Fruit fly (Drosophila melanogaster) whole organism, embryonic: ENCODE results near the gene Sfp33A3.

Experiments
- CG10147 ChIP-seq: fragments of 200-800 bp; sonication (Bioruptor generic); optimal IDR thresholded peaks from 2 replicates; lab custom pipeline; 2019; ENCODE audit warnings: missing biosample characterization, mild to moderate bottlenecking, missing genetic modification characterization, moderate library complexity
- CG10274 ChIP-seq: fragments of 200-800 bp; sonication (Bioruptor generic); optimal IDR thresholded peaks from 3 replicates; lab custom pipeline; 2017; ENCODE audit warnings: missing biosample characterization, mild to moderate bottlenecking, missing genetic modification characterization
- CG10321 ChIP-seq: fragments of 200-800 bp; sonication (Bioruptor generic); IDR thresholded peaks from 2 replicates; pipeline ENCODE4 v1.3.6; 2022; ENCODE audit warnings: missing biosample characterization, missing genetic modification characterization
- CG11085 ChIP-seq: fragments of 200-800 bp; sonication (Bioruptor generic); IDR thresholded peaks from 2 replicates; pipeline ENCODE4 v1.3.6; 2022; ENCODE audit warnings: missing biosample characterization, missing genetic modification characterization
- CG11247 ChIP-seq: fragments of 200-800 bp; sonication (Bioruptor generic); IDR thresholded peaks from 2 replicates; pipeline ENCODE4 v1.3.6; 2022; ENCODE audit warnings: missing biosample characterization, missing genetic modification characterization
- CG13624 ChIP-seq: fragments of 200-800 bp; sonication (Bioruptor generic); optimal IDR thresholded peaks from 2 replicates; lab custom pipeline; 2016; ENCODE audit warnings: missing biosample characterization, missing genetic modification characterization
- CG13894 ChIP-seq: fragments of 200-800 bp; sonication (Bioruptor generic); optimal IDR thresholded peaks from 3 replicates; lab custom pipeline; 2018; ENCODE audit warnings: missing biosample characterization, mild to moderate bottlenecking, missing genetic modification characterization, moderate library complexity
- CG15514 ChIP-seq: fragments of 200-800 bp; sonication (Bioruptor generic); optimal IDR thresholded peaks from 3 replicates; lab custom pipeline; 2017; ENCODE audit warnings: missing biosample characterization, missing genetic modification characterization, mild to moderate bottlenecking, moderate library complexity, missing genetic modification reagents
- CG15601 ChIP-seq: fragments of 200-800 bp; sonication (Bioruptor generic); optimal IDR thresholded peaks from 3 replicates; lab custom pipeline; 2019; ENCODE audit warnings: missing biosample characterization, mild to moderate bottlenecking, missing genetic modification characterization, moderate library complexity
- CG18476 ChIP-seq: fragments of 200-800 bp; sonication (Bioruptor generic); optimal IDR thresholded peaks from 2 replicates; lab custom pipeline; 2016; ENCODE audit warnings: missing biosample characterization, mild to moderate bottlenecking, missing genetic modification characterization
- CG2120 ChIP-seq: fragments of 200-800 bp; sonication (Bioruptor generic); optimal IDR thresholded peaks from 3 replicates; lab custom pipeline; 2016; ENCODE audit warnings: missing biosample characterization, missing genetic modification characterization
- CG31388 ChIP-seq: fragments of 200-800 bp; sonication (Bioruptor generic); optimal IDR thresholded peaks from 2 replicates; lab custom pipeline; 2016; ENCODE audit warnings: missing biosample characterization, missing genetic modification characterization
- CG3838 ChIP-seq: fragments of 200-800 bp; sonication (Bioruptor generic); optimal IDR thresholded peaks from 3 replicates; lab custom pipeline; 2016; ENCODE audit warnings: missing biosample characterization, missing genetic modification characterization
- CG4854 ChIP-seq: fragments of 200-800 bp; sonication (Bioruptor generic); optimal IDR thresholded peaks from 2 replicates; lab custom pipeline; 2016; ENCODE audit warnings: missing biosample characterization, missing genetic modification characterization, inconsistent platforms
- CG7928 ChIP-seq: fragments of 200-800 bp; sonication (Bioruptor generic); optimal IDR thresholded peaks from 2 replicates; lab custom pipeline; 2017; ENCODE audit warnings: missing biosample characterization, mild to moderate bottlenecking, missing genetic modification characterization
- CG7987 ChIP-seq: fragments of 200-800 bp; sonication (Bioruptor generic); optimal IDR thresholded peaks from 2 replicates; lab custom pipeline; 2018; ENCODE audit warnings: missing biosample characterization, mild to moderate bottlenecking, missing genetic modification characterization, moderate library complexity
- Dbx ChIP-seq: fragments of 200-800 bp; sonication (Bioruptor generic); IDR thresholded peaks from 3 replicates; pipeline ENCODE4 v1.3.6; 2022; ENCODE audit warnings: missing biosample characterization, missing genetic modification characterization
- Ets65A ChIP-seq: fragments of 200-800 bp; sonication (Bioruptor generic); peaks from one replicate; lab custom pipeline; 2016; ENCODE audit warnings: missing biosample characterization, missing genetic modification characterization
- HmgZ ChIP-seq: fragments of 200-800 bp; sonication (Bioruptor generic); optimal IDR thresholded peaks from 2 replicates; lab custom pipeline; 2018; ENCODE audit warnings: missing biosample characterization, mild to moderate bottlenecking, missing genetic modification characterization
- Hr39 ChIP-seq: fragments of >200 bp; optimal IDR thresholded peaks from 2 replicates; lab custom pipeline; 2017
- Mes4 ChIP-seq: fragments of 200-800 bp; sonication (Bioruptor generic); optimal IDR thresholded peaks from 2 replicates; lab custom pipeline; 2016; ENCODE audit warnings: missing biosample characterization, missing genetic modification characterization
- Mrtf ChIP-seq: fragments of 200-800 bp; sonication (Bioruptor generic); IDR thresholded peaks from 3 replicates; pipeline ENCODE4 v1.3.6; 2022; ENCODE audit warnings: missing biosample characterization, missing genetic modification characterization
- Nf-YC ChIP-seq: fragments of 200-800 bp; optimal IDR thresholded peaks from 3 replicates; lab custom pipeline; 2019; ENCODE audit warnings: missing biosample characterization, mild to moderate bottlenecking, missing genetic modification characterization, moderate library complexity
- Sry-β ChIP-seq: fragments of 200-800 bp; sonication (Bioruptor generic); optimal IDR thresholded peaks from 2 replicates; lab custom pipeline; 2018; ENCODE audit warnings: missing biosample characterization, mild to moderate bottlenecking, missing genetic modification characterization, moderate library complexity
- TFAM ChIP-seq: fragments of 200-800 bp; sonication (Bioruptor generic); optimal IDR thresholded peaks from 2 replicates; lab custom pipeline; 2017; ENCODE audit warnings: missing biosample characterization, missing genetic modification characterization, inconsistent platforms
- al ChIP-seq: fragments of 200-800 bp; sonication (Bioruptor generic); IDR thresholded peaks from 2 replicates; pipeline ENCODE4 v1.3.6; 2022; ENCODE audit warnings: missing biosample characterization, missing genetic modification characterization
- ase ChIP-seq: fragments of 200-800 bp; sonication (Bioruptor generic); IDR thresholded peaks from 3 replicates; pipeline ENCODE4 v1.3.6; 2022; ENCODE audit warnings: missing biosample characterization, missing genetic modification characterization
- bbx ChIP-seq: fragments of 200-800 bp; sonication (Bioruptor generic); IDR thresholded peaks from 2 replicates; pipeline ENCODE4 v1.3.6; 2022; ENCODE audit warnings: missing biosample characterization, missing genetic modification characterization; ENCODE audit not compliant: partially characterized antibody
- danr ChIP-seq: fragments of 200-800 bp; sonication (Bioruptor generic); IDR thresholded peaks from 2 replicates; pipeline ENCODE4 v1.3.6; 2022; ENCODE audit warnings: missing biosample characterization, missing genetic modification characterization
- fd102C ChIP-seq: fragments of 200-800 bp; sonication (Bioruptor generic); optimal IDR thresholded peaks from 2 replicates; lab custom pipeline; 2018; ENCODE audit warnings: missing biosample characterization, mild to moderate bottlenecking, missing genetic modification characterization, moderate library complexity
- gem ChIP-seq: fragments of 200-800 bp; sonication (Bioruptor generic); optimal IDR thresholded peaks from 2 replicates; lab custom pipeline; 2019; ENCODE audit warnings: missing biosample characterization, mild to moderate bottlenecking, missing genetic modification characterization, moderate library complexity
- gt ChIP-seq: fragments of 200-800 bp; sonication (Bioruptor generic); IDR thresholded peaks from 2 replicates; pipeline ENCODE4 v1.3.6; 2022; ENCODE audit warnings: missing biosample characterization, missing genetic modification characterization
- hth ChIP-seq: fragments of >200 bp; optimal IDR thresholded peaks from 2 replicates; lab custom pipeline; 2017; ENCODE audit warnings: inconsistent platforms
- maf-S ChIP-seq: fragments of 200-800 bp; sonication (Bioruptor generic); optimal IDR thresholded peaks from 2 replicates; lab custom pipeline; 2016; ENCODE audit warnings: missing biosample characterization, missing genetic modification characterization
- sqz ChIP-seq: fragments of 200-800 bp; sonication (Bioruptor generic); optimal IDR thresholded peaks from 3 replicates; lab custom pipeline; 2018; ENCODE audit warnings: missing biosample characterization, mild to moderate bottlenecking, missing genetic modification characterization
- tin ChIP-seq: fragments of 200-800 bp; sonication (Bioruptor generic); optimal IDR thresholded peaks from 3 replicates; lab custom pipeline; 2016; ENCODE audit warnings: missing biosample characterization, missing genetic modification characterization
- trem ChIP-seq: fragments of 200-800 bp; optimal IDR thresholded peaks from 3 replicates; lab custom pipeline; 2019; ENCODE audit warnings: missing biosample characterization, mild to moderate bottlenecking, missing genetic modification characterization, moderate library complexity
- trh ChIP-seq: fragments of 200-800 bp; sonication (Bioruptor generic); optimal IDR thresholded peaks from 2 replicates; lab custom pipeline; 2016; ENCODE audit warnings: missing biosample characterization, missing genetic modification characterization

The Sfp33A3 gene

DNA sequence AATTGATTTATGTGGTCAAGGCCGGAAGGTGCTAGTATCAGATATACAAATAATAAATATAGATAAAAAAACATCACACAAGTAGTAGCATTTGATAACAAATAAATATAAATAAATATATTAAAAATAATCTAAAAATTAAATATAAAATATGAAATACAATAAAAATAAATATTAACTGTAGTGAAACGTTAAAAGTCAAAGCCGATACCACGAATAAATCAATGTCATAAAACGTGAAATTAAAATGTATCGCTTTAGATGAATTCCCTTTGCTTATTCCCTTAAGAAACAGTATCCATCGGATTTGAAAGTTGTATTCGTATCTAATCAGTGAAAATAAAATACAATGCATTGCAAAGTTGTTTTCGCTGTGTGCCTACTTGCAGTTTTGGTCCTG lies 5.4 kb upstream of the Sfp33A3 start, which contains the start of gene CG45012:
Gene CG45012, plus strand, starts transcription at position 301 of the 400 bp plus-strand sequence.
- TF ChIP-seq Sry-β (GFP tag; lab: Kevin White, UChicago) (no peak), danr (GFP tag; lab: Robert Waterston, UW) (no peak), Nf-YC (no peak), TFAM (GFP tag; lab: Kevin White, UChicago) (no peak), Mes4 (no peak), CG10321 (GFP tag; lab: Robert Waterston, UW) (no peak)

DNA sequence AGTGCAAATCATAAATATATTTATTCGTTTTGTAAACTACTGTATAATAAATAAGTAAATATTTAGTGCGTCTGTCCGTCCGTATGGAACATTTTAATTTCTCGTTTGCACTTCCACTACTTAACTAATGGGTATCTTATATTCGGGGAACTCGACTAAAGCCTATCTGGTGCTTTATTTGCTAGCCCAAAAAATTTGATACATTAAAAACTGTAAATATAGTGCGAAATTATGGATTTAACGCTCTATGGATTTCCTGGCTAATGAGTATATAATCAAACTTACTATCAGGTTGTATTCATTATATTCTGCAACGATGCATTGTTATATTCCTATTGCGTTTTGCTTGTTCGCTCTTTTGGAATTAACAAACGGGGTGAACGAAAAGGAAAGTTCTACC lies 2.8 kb upstream of the Sfp33A3 start, which contains the start of gene Sfp33A4:
Gene Sfp33A4, plus strand, starts transcription at position 301 of the 400 bp plus-strand sequence.
- TF ChIP-seq CG31388 (GFP tag; lab: Kevin White, UChicago): no peak
- TF ChIP-seq hth (lab: Kevin White, UChicago): no peak
- no peak for TF ChIP-seq CG15601 (tag; lab: Kevin White, UChicago)
- TF ChIP-seq Ets65A (GFP tag; lab: Kevin White, UChicago): peak; percentile 4
- no peak for TF ChIP-seq Mrtf (GFP tag; lab: Robert Waterston, UW)
- TF ChIP-seq, all 482 proteins: peak for 1

DNA sequence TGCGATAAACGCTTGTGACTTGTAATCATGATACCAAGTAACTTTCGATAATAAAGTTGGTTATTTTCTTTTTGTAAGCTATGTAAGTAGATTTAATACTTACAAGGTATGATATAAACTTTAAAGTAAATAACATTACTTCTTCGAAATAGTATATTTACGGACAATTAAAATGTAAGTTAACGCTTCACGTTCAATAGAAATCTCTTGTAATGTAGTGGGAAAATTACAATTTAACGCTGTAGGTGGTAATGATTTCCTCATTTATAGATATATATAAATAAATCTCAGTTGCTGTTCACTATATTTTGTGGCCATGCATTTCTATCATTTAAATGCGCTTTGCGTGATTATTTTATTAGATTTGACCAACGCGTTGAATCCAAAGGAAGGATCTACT lies 2.3 kb upstream of the Sfp33A3 start, which contains the start of gene Sfp33A2:
Gene Sfp33A2, plus strand, starts transcription at position 301 of the 400 bp plus-strand sequence.
- TF ChIP-seq CG4854 (GFP tag; lab: Kevin White, UChicago) (no peak), fd102C (GFP tag; lab: Kevin White, UChicago) (no peak), Ets65A (GFP tag; lab: Kevin White, UChicago) (no peak), CG10274 (GFP tag; lab: Kevin White, UChicago) (no peak), Hr39 (lab: Kevin White, UChicago) (no peak), tin (GFP tag; lab: Kevin White, UChicago) (no peak), HmgZ (tag; lab: Kevin White, UChicago) (no peak), CG11247 (GFP tag; lab: Robert Waterston, UW) (no peak), Dbx (no peak), CG10147 (GFP tag; lab: Kevin White, UChicago) (no peak), gt (GFP tag; lab: Robert Waterston, UW) (no peak), bbx (GFP tag; lab: Robert Waterston, UW) (no peak), CG18476 (GFP tag; lab: Kevin White, UChicago) (no peak), CG13894 (tag; lab: Kevin White, UChicago) (no peak), al (no peak), CG7928 (GFP tag; lab: Kevin White, UChicago) (no peak), trh (no peak)

DNA sequence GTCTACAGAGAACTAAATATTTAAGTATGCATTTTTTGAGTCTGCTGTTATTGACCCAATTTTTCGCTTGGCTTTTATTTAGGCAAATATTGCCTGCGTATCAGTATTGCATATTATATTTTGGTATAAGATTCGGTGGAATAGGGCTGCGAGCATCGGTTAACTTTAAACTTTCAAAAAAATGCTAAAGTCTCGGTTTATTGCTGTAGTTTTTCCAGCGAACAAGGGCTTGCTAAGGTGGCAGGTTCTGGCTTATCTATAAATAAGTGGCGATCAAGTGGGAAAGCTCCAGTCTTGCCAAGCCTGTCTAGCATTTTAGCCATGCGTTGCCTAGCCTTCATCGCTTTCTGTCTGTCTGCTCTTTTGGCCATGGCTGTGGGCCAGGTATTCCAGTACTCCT lies 679 bp downstream of the Sfp33A3 start, which contains the start of gene CG31704:
Gene CG31704, plus strand, starts transcription at position 301 of the 400 bp plus-strand sequence.
- TF ChIP-seq CG15514 (GFP tag; lab: Kevin White, UChicago) (no peak), ase (0 out of 3 replicates have a peak, but pooled peaks have one; percentile 26)

DNA sequence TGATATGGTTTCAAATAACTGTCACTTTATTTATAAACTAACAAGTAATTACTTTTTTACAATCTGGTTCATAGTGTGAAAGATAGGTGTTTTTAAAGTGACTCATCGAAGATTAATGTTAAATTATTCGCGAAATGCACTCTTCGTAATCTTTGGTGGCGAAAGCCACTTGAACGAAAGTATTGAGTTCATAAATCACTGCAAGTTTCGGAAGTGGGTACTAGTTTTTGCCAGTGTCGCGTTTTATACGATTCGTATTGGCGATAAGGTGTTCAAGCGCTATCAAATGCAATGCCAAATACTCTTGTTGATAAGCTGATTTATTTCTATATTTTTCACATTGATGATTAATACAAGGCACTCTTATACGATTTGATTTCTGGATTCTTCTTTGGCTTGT lies 1.8 kb downstream of the Sfp33A3 start:
- no peak for TF ChIP-seq CG7987 (GFP tag; lab: Kevin White, UChicago)
- TF ChIP-seq maf-S (GFP tag; lab: Kevin White, UChicago): no peak
- TF ChIP-seq CG3838 (GFP tag; lab: Kevin White, UChicago): no peak
- peak; percentile 0 for TF ChIP-seq gem (tag; lab: Kevin White, UChicago)
- no peak for TF ChIP-seq trem (tag; lab: Kevin White, UChicago)
- TF ChIP-seq CG13624 (GFP tag; lab: Kevin White, UChicago): no peak
- 0 out of 2 replicates have a peak, but pooled peaks have one; percentile 33 for TF ChIP-seq CG11085 (GFP tag; lab: Robert Waterston, UW)
- peak; percentile 13 for TF ChIP-seq CG2120
- no peak for TF ChIP-seq sqz (GFP tag; lab: Kevin White, UChicago)
